Fruit fly (Drosophila melanogaster): ENCODE results near the gene Bet3.

DNA sequence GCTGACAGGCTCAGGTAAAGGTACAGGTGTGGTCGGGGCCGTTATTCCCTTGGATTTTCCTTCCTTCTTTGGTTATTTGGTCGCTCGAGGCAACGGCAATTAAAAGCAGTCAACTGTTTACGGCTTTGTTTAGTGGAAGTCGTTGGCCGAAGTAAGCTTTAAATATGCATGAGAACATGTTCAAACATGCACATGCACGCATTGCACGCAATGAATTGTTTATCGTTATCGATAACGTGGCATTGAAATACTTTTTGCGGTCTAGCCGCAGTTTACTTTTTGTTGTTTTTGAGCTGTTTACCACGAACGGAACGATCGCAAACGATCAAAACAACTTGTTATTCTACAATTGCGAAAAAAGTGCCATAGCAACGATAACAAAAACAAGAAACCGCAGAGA, 20.4 kb downstream of the Bet3 start:
- TF ChIP-seq Pif1A (GFP tag; optimal IDR thresholded peaks at IDR 0.05) (no peak), EcR (GFP tag; optimal IDR thresholded peaks at IDR 0.05) (peak; percentile 15), fd96Ca (GFP tag; IDR thresholded peaks at IDR 0.05) (no peak), CG9948 (tag; optimal IDR thresholded peaks at IDR 0.05) (no peak), CG8159 (tag; optimal IDR thresholded peaks at IDR 0.05) (no peak)

Data from whole organism, pupa.